Worm (Caenorhabditis elegans) whole organism, L4 larva: ENCODE measurements around the gene F14D7.3.
"Not testable (repeated sequence)": the region's sequence is repeated elsewhere in the genome, so short reads cannot be mapped to it uniquely, and the experiment has no call there.

ENCODE experiments used
- F37D6.2 ChIP-seq: sonication (generic microtip); optimal IDR thresholded peaks from 2 replicates; lab custom pipeline; 2016; ENCODE audit warnings: mild to moderate bottlenecking, missing genetic modification characterization, missing compliant biosample characterization
- Y48G9A.11 ChIP-seq: fragments of 200-800 bp; sonication (Bioruptor generic); IDR thresholded peaks from 2 replicates; pipeline ENCODE4 v1.3.6; 2022; ENCODE audit warnings: missing genetic modification reagents, missing genetic modification characterization, missing compliant biosample characterization
- lin-1 ChIP-seq: fragments of 200-800 bp; sonication (Bioruptor generic); IDR thresholded peaks from 2 replicates; pipeline ENCODE4 v1.3.6; 2022; ENCODE audit warnings: missing genetic modification reagents, missing genetic modification characterization, missing compliant biosample characterization
- lin-39 ChIP-seq: fragments of 150-350 bp; optimal IDR thresholded peaks from 2 replicates; lab custom pipeline; 2014; ENCODE audit warnings: missing biosample characterization, missing genetic modification reagents, missing genetic modification characterization
- lir-3 ChIP-seq: sonication (generic microtip); optimal IDR thresholded peaks from 2 replicates; lab custom pipeline; 2016; ENCODE audit warnings: mild to moderate bottlenecking, missing genetic modification characterization, missing compliant biosample characterization
- nhr-25 ChIP-seq: sonication (generic microtip); optimal IDR thresholded peaks from 2 replicates; lab custom pipeline; 2017; ENCODE audit warnings: missing genetic modification characterization, mild to moderate bottlenecking, missing compliant biosample characterization, antibody characterized with exemption, moderate library complexity, borderline replicate concordance; ENCODE audit not compliant: insufficient read depth
- nhr-42 ChIP-seq: fragments of 200-800 bp; sonication (Bioruptor generic); IDR thresholded peaks from 2 replicates; pipeline ENCODE4 v1.3.6; 2022; ENCODE audit warnings: missing genetic modification characterization, missing compliant biosample characterization
- ztf-11 ChIP-seq: fragments of 150-350 bp; optimal IDR thresholded peaks from 2 replicates; lab custom pipeline; 2014; ENCODE audit warnings: missing biosample characterization, missing genetic modification characterization

ce11 chrV:14306771-14307170 is 10.2 kb downstream of the F14D7.3 start, which contains the start of gene spig-4:
- TF ChIP-seq lin-39; ztf-11; nhr-42; lir-3 (tag; lab: Kevin White, UChicago); F37D6.2 (tag; lab: Kevin White, UChicago); Y48G9A.11; lin-1 (GFP tag; lab: Robert Waterston, UW); nhr-25: not testable (repeated sequence)
